Worm (Caenorhabditis elegans): ENCODE results near the gene F32D8.5.

DNA sequence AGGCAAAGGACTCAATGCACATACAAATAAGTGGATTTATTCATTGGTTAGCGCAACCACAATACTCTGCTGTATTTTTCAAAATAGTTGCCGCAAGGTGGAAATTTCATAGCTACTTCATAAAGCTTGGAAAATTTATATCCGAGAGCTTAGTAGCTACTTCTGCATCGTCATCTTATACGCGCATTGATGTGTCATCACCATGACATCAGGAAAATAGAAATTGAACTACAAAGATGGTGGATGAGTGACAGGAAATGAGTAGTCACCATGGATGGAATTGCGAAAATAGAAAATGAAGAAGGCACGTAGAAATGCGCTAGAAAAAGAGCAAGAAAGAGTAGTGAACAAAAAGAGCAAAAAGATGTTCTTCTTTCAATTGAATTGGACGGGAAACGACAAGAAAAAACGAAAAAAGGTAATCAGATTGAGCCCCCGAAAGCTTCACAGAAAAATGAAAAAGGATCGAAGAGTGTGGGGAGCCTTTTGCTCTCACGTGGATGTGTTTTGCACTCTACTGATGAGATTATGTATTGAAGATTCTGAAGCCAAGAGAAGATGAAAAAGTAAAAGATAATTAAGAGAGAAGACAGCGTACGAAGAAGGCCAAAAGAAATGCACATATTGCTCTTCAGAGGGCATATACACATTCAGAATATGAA lies 19.5 kb upstream of the F32D8.5 start:
- TF ChIP-seq unc-62 (GFP tag; optimal IDR thresholded peaks at IDR 0.05) (no peak), lin-13 (GFP tag; optimal IDR thresholded peaks at IDR 0.05) (no peak), lin-14 (GFP tag; optimal IDR thresholded peaks at IDR 0.05) (peak; percentile 76)
